Worm (Caenorhabditis elegans): Measurements from ENCODE around the gene ZC239.5.

Gene ZC239.5

DNA sequence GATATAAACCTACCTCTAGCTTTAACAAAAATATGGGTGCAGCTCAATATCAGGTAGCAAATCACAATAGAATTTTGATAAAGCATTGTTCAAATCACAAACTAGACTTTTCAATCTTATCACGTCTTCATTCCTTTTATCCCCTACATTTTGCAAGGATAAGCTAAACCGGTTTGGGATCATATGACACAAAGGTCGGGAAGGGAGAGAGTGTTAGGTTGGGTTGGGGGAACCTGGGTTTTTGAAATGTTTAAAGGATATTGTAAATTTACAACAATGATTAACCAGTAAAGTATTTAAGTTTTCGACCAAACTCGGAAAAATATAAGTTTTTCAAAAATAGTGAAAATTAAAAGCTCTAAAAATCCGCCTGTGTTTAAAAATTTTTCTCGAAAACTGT is 33.6 kb downstream of the ZC239.5 start, which contains the start of gene C17F4.12:
TSS of gene C17F4.12 (minus strand) at position 101 of the 400 bp plus-strand sequence.
- TF ChIP-seq flt-1 (GFP tag; IDR thresholded peaks at IDR 0.05) (no peak), ama-1 (optimal IDR thresholded peaks at IDR 0.05) (no peak), F13C5.2 (tag; optimal IDR thresholded peaks at IDR 0.05) (no peak), tbx-37 (GFP tag; conservative IDR thresholded peaks at IDR 0.05) (no peak), tra-4 (tag; optimal IDR thresholded peaks at IDR 0.05) (no peak), aly-1 (tag; optimal IDR thresholded peaks at IDR 0.05) (no peak), hmg-4 (GFP tag; optimal IDR thresholded peaks at IDR 0.05) (no peak), B0310.2 (tag; optimal IDR thresholded peaks at IDR 0.05) (no peak), pes-1 (GFP tag; IDR thresholded peaks at IDR 0.05) (no peak), ceh-13 (GFP tag; optimal IDR thresholded peaks at IDR 0.05) (no peak), ceh-36 (tag; optimal IDR thresholded peaks at IDR 0.05) (no peak)

DNA sequence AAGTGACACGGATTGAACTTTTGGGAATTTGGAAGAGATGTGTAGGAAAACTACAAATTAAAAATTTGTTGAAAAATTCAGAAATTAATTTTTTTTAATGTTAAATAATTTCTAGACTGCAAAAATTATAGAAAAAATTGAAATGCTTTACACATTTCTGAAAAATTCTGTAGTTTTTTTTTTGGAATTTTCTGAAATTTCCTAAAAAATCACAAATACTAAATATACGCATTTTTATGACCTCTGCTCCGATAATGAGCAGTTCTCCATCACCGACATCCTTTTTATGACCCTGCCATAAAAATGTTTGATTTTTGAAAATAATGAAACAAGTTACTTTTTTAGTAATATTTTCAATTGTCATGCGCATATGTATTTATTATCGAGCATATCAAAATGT is 34.3 kb downstream of the ZC239.5 start:
- TF ChIP-seq pes-1 (GFP tag; IDR thresholded peaks at IDR 0.05) (no peak), hnd-1 (tag; optimal IDR thresholded peaks at IDR 0.05) (no peak), flt-1 (GFP tag; IDR thresholded peaks at IDR 0.05) (no peak), hmbx-1 (tag; optimal IDR thresholded peaks at IDR 0.05) (no peak), tbx-37 (GFP tag; conservative IDR thresholded peaks at IDR 0.05) (no peak), scrt-1 (GFP tag; IDR thresholded peaks at IDR 0.05) (no peak), tbx-11 (GFP tag; IDR thresholded peaks at IDR 0.05) (no peak), aly-1 (tag; optimal IDR thresholded peaks at IDR 0.05) (no peak), sea-1 (GFP tag; conservative IDR thresholded peaks at IDR 0.05) (no peak), ets-7 (tag; optimal IDR thresholded peaks at IDR 0.05) (no peak), tra-4 (tag; optimal IDR thresholded peaks at IDR 0.05) (no peak), B0310.2 (tag; optimal IDR thresholded peaks at IDR 0.05) (no peak)

DNA sequence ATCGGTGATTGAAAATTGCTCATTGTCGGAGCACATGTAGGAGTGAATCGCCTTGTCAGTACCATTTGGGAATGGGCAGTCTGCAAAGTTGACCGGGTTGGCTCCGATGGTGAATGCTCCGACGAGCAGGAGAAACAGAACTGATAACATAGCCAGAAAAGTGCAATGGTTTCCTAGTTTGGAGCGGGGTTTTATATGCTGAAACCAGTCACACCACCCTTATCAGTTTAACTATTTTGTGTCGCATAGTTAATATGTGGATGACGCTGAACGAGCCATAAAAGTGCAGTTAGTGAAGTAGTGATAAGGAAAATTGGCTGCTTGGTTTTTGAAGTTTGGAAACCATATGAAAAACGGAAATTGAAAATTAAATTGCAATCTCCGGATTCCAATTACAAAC is 35.4 kb downstream of the ZC239.5 start, which contains the start of gene C17F4.7:
TSS of gene C17F4.7 (minus strand) at position 180 of the 400 bp plus-strand sequence.
- TF ChIP-seq aly-1 (tag; optimal IDR thresholded peaks at IDR 0.05) = no peak
- TF ChIP-seq tra-4 (tag; optimal IDR thresholded peaks at IDR 0.05) = no peak
- TF ChIP-seq tbx-11 (GFP tag; IDR thresholded peaks at IDR 0.05) = no peak

DNA sequence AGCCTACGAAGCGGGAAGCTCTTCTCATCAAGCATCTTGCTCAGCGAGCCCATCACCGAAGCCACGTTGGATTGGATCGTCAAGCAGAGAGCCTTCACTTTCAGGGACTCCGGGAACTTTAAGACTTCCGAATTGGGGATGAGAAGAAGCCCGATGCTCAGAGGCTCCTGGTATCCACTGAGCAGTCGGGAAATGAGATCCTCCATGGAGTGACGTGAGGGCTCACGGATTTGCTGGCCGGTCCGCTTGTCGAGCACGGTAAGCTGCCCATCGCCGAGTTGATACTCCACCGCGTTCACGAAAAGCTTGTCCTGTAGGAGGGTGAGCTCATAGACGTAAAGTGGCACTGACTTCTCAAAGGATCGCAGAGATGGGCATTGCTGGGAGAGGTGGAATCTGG is 37.1 kb downstream of the ZC239.5 start:
- TF ChIP-seq sea-1 (GFP tag; conservative IDR thresholded peaks at IDR 0.05) (no peak), hnd-1 (tag; optimal IDR thresholded peaks at IDR 0.05) (no peak), tbx-37 (GFP tag; conservative IDR thresholded peaks at IDR 0.05) (no peak), ama-1 (optimal IDR thresholded peaks at IDR 0.05) (no peak), scrt-1 (GFP tag; IDR thresholded peaks at IDR 0.05) (no peak), ets-7 (tag; optimal IDR thresholded peaks at IDR 0.05) (no peak)

DNA sequence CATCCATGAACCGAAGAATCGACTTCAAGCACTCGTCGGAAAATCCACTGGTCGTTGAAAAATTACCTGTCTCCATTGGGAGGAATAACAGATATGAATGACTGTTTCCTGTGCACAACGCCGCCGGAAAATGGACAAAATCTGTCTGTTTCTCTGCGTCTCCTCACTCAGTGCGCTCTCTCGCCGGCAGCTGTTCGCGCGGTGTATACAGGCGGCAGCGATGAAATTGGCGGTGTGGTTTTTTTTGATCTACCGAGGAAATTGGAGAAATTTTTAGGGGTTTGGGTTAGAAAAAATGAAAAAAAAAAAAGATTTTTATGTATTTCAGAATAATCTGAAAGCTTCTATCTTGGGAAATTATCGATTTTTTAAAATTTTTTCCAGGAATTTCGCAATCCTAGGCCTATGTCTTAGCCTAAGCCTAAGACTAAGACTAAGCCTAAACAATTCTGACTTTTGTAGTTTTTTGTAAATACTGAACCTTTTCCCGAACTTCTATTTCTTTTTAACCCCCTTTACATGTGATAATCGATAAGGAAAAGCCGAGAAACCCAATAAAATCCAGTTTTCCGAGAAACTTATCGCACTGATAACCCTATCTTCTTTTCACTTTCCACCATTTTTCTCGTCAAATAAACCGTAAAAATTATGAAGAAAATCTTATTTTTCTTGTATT is 37.7 kb downstream of the ZC239.5 start, which contains the start of the genes fbxc-50 and C17F4.2:
TSS of gene fbxc-50 (minus strand) at position 81 of the 676 bp plus-strand sequence.
TSS of gene C17F4.2 (plus strand) at position 626 of the 676 bp plus-strand sequence.
- no peak for TF ChIP-seq tra-4 (tag; optimal IDR thresholded peaks at IDR 0.05)
- TF ChIP-seq flt-1 (GFP tag; IDR thresholded peaks at IDR 0.05) = no peak
- TF ChIP-seq tbx-37 (GFP tag; conservative IDR thresholded peaks at IDR 0.05) = no peak
- TF ChIP-seq scrt-1 (GFP tag; IDR thresholded peaks at IDR 0.05) = no peak
- TF ChIP-seq sea-1 (GFP tag; conservative IDR thresholded peaks at IDR 0.05) = no peak
- no peak for TF ChIP-seq B0310.2 (tag; optimal IDR thresholded peaks at IDR 0.05)
- TF ChIP-seq pes-1 (GFP tag; IDR thresholded peaks at IDR 0.05) = no peak
- TF ChIP-seq hmbx-1 (tag; optimal IDR thresholded peaks at IDR 0.05) = no peak
- TF ChIP-seq hnd-1 (tag; optimal IDR thresholded peaks at IDR 0.05) = no peak
- no peak for TF ChIP-seq tbx-11 (GFP tag; IDR thresholded peaks at IDR 0.05)
- TF ChIP-seq ceh-13 (GFP tag; optimal IDR thresholded peaks at IDR 0.05) = no peak
- TF ChIP-seq F13C5.2 (tag; optimal IDR thresholded peaks at IDR 0.05) = no peak
- TF ChIP-seq aly-1 (tag; optimal IDR thresholded peaks at IDR 0.05) = no peak

DNA sequence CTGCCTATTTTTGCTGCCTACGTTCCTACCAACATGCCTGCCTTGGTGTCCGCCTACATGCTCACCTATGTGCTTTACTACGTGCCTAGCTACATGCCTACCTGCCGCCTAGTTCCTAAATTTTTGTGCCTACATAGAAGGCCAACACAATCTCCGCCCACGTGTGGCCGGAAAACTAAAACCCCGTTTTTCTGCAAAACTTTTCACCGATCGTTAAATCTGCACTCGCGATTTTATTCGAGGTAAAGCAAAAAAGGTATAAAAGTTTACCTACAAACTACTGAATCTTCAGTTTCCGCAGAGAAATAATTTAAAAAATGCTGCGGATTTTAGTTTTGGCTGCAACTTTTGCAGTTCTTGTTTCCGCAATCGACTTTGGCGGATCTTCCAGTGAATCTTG is 38.9 kb downstream of the ZC239.5 start, which contains the start of gene clec-124:
TSS of gene clec-124 (plus strand) at position 301 of the 400 bp plus-strand sequence.
- TF ChIP-seq flt-1 (GFP tag; IDR thresholded peaks at IDR 0.05) (no peak), pes-1 (GFP tag; IDR thresholded peaks at IDR 0.05) (no peak), tbx-11 (GFP tag; IDR thresholded peaks at IDR 0.05) (no peak), sea-1 (GFP tag; conservative IDR thresholded peaks at IDR 0.05) (no peak), aly-1 (tag; optimal IDR thresholded peaks at IDR 0.05) (no peak), hnd-1 (tag; optimal IDR thresholded peaks at IDR 0.05) (no peak), tbx-37 (GFP tag; conservative IDR thresholded peaks at IDR 0.05) (no peak)

DNA sequence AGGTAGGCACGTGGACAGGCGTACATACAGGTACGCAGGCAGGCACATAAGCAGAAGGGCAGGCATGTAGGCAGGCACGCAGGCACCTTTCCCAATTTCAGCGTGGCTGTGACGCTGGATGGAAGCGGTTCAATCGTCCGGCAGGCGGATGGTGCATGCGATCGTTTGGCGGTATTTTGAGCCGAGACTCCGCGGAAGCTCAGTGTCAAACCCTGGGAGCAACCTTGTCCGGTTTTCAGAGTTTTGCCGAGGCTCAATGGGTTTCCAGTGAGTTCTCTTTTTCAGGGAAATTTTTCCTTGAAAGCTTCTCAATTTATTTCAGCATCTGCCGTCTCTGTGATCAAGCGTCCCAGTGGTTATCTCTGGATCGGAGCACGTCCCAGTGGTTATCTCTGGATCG is 39.7 kb downstream of the ZC239.5 start:
- TF ChIP-seq scrt-1 (GFP tag; IDR thresholded peaks at IDR 0.05) = no peak
- TF ChIP-seq ets-7 (tag; optimal IDR thresholded peaks at IDR 0.05) = no peak
- TF ChIP-seq B0310.2 (tag; optimal IDR thresholded peaks at IDR 0.05) = no peak
- TF ChIP-seq hmg-4 (GFP tag; optimal IDR thresholded peaks at IDR 0.05) = no peak
- no peak for TF ChIP-seq F13C5.2 (tag; optimal IDR thresholded peaks at IDR 0.05)
- TF ChIP-seq hmbx-1 (tag; optimal IDR thresholded peaks at IDR 0.05) = no peak
- TF ChIP-seq ceh-36 (tag; optimal IDR thresholded peaks at IDR 0.05) = no peak
- TF ChIP-seq tra-4 (tag; optimal IDR thresholded peaks at IDR 0.05) = no peak
- no peak for TF ChIP-seq pes-1 (GFP tag; IDR thresholded peaks at IDR 0.05)
- TF ChIP-seq aly-1 (tag; optimal IDR thresholded peaks at IDR 0.05) = no peak
- TF ChIP-seq sea-1 (GFP tag; conservative IDR thresholded peaks at IDR 0.05) = no peak
- TF ChIP-seq tbx-11 (GFP tag; IDR thresholded peaks at IDR 0.05) = no peak

DNA sequence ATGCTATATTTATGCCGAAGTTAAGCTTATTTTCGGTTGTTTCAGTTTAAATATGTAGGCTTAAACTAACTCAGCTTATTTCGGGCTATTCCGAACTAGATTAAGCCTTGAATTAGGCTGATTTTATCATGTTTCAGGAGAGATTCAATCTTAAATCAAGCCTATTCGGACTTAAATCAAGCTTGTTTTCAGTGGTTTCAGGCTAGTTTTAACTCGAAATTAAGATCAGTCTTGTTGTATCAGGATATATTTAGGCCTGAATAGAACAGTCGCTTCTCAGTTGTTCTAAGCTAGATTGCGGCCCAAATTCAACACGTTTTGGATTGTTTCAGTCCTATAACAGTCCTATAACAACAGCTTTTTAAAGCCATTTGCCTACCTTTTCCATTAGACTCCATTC is 41.3 kb downstream of the ZC239.5 start:
- no peak for TF ChIP-seq scrt-1 (GFP tag; IDR thresholded peaks at IDR 0.05)
- TF ChIP-seq pes-1 (GFP tag; IDR thresholded peaks at IDR 0.05) = no peak
- TF ChIP-seq F13C5.2 (tag; optimal IDR thresholded peaks at IDR 0.05) = no peak
- no peak for TF ChIP-seq aly-1 (tag; optimal IDR thresholded peaks at IDR 0.05)
- TF ChIP-seq tbx-11 (GFP tag; IDR thresholded peaks at IDR 0.05) = no peak
- TF ChIP-seq tra-4 (tag; optimal IDR thresholded peaks at IDR 0.05) = no peak
- TF ChIP-seq ets-7 (tag; optimal IDR thresholded peaks at IDR 0.05) = no peak
- TF ChIP-seq ceh-36 (tag; optimal IDR thresholded peaks at IDR 0.05) = no peak
- no peak for TF ChIP-seq hnd-1 (tag; optimal IDR thresholded peaks at IDR 0.05)

Measured in whole organism, early embryonic.